Fruit fly (Drosophila melanogaster) whole organism, embryonic: ENCODE results near the gene rumi.

Experiments
- CG8089 ChIP-seq: fragments of 200-800 bp; sonication (Bioruptor generic); optimal IDR thresholded peaks from 3 replicates; lab custom pipeline; 2016; ENCODE audit warnings: missing biosample characterization, missing genetic modification characterization
- CG8924 ChIP-seq: fragments of 200-800 bp; optimal IDR thresholded peaks from 3 replicates; lab custom pipeline; 2019; ENCODE audit warnings: missing biosample characterization, mild to moderate bottlenecking, missing genetic modification characterization, moderate library complexity
- Max ChIP-seq: fragments of 200-800 bp; sonication (Bioruptor generic); optimal IDR thresholded peaks from 2 replicates; lab custom pipeline; 2016; ENCODE audit warnings: missing biosample characterization, mild to moderate bottlenecking, missing genetic modification characterization
- dan ChIP-seq: fragments of 200-800 bp; sonication (Bioruptor generic); IDR thresholded peaks from 2 replicates; pipeline ENCODE4 v1.3.6; 2022; ENCODE audit warnings: missing biosample characterization, missing genetic modification characterization
- grau ChIP-seq: fragments of 200-800 bp; optimal IDR thresholded peaks from 3 replicates; lab custom pipeline; 2019; ENCODE audit warnings: missing biosample characterization, mild to moderate bottlenecking, missing genetic modification characterization, moderate library complexity
- gsb ChIP-seq: fragments of 200-800 bp; sonication (Bioruptor generic); IDR thresholded peaks from 2 replicates; pipeline ENCODE4 v1.3.6; 2022; ENCODE audit warnings: missing biosample characterization, missing genetic modification characterization

DNA sequence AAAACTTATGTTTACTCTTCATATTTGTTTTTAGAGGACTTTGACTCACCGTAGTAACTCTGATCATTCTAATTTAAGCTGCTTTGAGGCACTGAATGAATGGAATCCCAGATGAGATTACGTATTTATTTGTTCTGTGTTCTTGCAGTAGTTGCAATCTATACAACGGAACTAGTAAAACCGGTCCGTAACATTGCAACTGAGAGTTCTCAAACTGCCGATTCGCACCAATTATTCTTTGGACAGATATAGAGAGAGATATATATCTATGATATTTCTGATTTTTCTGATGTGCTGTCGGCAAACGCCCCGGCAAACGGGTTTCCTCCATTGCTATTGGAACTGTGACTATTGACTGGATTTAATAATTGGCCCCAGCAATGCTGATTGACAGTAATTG lies 17.2 kb upstream of the rumi start, which contains the start of gene CG13841:
- TF ChIP-seq Max (GFP tag; lab: Kevin White, UChicago), result no peak
- no peak for TF ChIP-seq CG8924 (tag; lab: Kevin White, UChicago)
- no peak for TF ChIP-seq gsb (GFP tag; lab: Robert Waterston, UW)
- TF ChIP-seq dan (GFP tag; lab: Robert Waterston, UW), result no peak
- no peak for TF ChIP-seq grau (tag; lab: Kevin White, UChicago)
- no peak for TF ChIP-seq CG8089 (GFP tag; lab: Kevin White, UChicago)
